Worm (Caenorhabditis elegans) whole organism, L1 larva: ENCODE measurements around the gene T13C5.3.

Source experiments
- C04F5.9 ChIP-seq: sonication (generic microtip); optimal IDR thresholded peaks from 2 replicates; lab custom pipeline; 2016; ENCODE audit warnings: missing genetic modification characterization, missing compliant biosample characterization
- C34B4.2 ChIP-seq: sonication (generic microtip); optimal IDR thresholded peaks from 2 replicates; lab custom pipeline; 2017; ENCODE audit warnings: mild to moderate bottlenecking, missing genetic modification characterization, missing compliant biosample characterization
- aly-2 ChIP-seq: fragments of 150-350 bp; optimal IDR thresholded peaks from 2 replicates; lab custom pipeline; 2014; ENCODE audit warnings: missing biosample characterization, missing genetic modification characterization
- ceh-63 ChIP-seq: fragments of 200-800 bp; sonication (Bioruptor generic); optimal IDR thresholded peaks from 2 replicates; lab custom pipeline; 2018; ENCODE audit warnings: mild to moderate bottlenecking, missing genetic modification characterization, missing compliant biosample characterization
- ceh-90 ChIP-seq: sonication (generic microtip); optimal IDR thresholded peaks from 2 replicates; lab custom pipeline; 2016; ENCODE audit warnings: missing genetic modification characterization, missing compliant biosample characterization
- ces-1 ChIP-seq: fragments of 150-350 bp; optimal IDR thresholded peaks from 2 replicates; lab custom pipeline; 2014; ENCODE audit warnings: missing biosample characterization, missing genetic modification reagents, missing genetic modification characterization
- dsc-1 ChIP-seq: sonication (generic microtip); optimal IDR thresholded peaks from 2 replicates; lab custom pipeline; 2016; ENCODE audit warnings: mild to moderate bottlenecking, missing genetic modification characterization, missing compliant biosample characterization
- efl-1 ChIP-seq, 4 experiments: fragments of 150-350 bp; optimal IDR thresholded peaks in 3 of 4; peaks in 1 of 4; 1 replicate in 1 of 4; 2 replicates in 3 of 4; lab custom pipeline; 2014; ENCODE audit warnings: missing biosample characterization in 2 of 4, missing genetic modification characterization in 2 of 4, missing genetic modification reagents in 2 of 4
- efl-3 ChIP-seq: fragments of 200-800 bp; sonication (Bioruptor generic); optimal IDR thresholded peaks from 2 replicates; lab custom pipeline; 2018; ENCODE audit warnings: mild to moderate bottlenecking, missing genetic modification characterization, missing compliant biosample characterization
- egl-27 ChIP-seq, 2 experiments: fragments of 150-350 bp in 1 of 2; sonication (generic microtip); optimal IDR thresholded peaks; 3 replicates each; lab custom pipeline; 2017 to 2018; ENCODE audit warnings: missing biosample characterization in 2 of 2, missing genetic modification characterization in 2 of 2, missing genetic modification reagents in 2 of 2
- elt-3 ChIP-seq, 6 experiments: fragments of 150-350 bp in 1 of 6; sonication (generic microtip); optimal IDR thresholded peaks; 2 replicates each; lab custom pipeline; 2017 to 2018; ENCODE audit warnings: missing biosample characterization in 6 of 6, missing genetic modification characterization in 6 of 6, inconsistent platforms in 1 of 6
- ets-5 ChIP-seq: fragments of 200-800 bp; sonication (Bioruptor generic); IDR thresholded peaks from 2 replicates; pipeline ENCODE4 v1.3.6; 2022; ENCODE audit warnings: missing genetic modification characterization, missing compliant biosample characterization
- fkh-8 ChIP-seq: sonication (generic microtip); optimal IDR thresholded peaks from 2 replicates; lab custom pipeline; 2016; ENCODE audit warnings: mild to moderate bottlenecking, missing genetic modification characterization, missing compliant biosample characterization
- fos-1 ChIP-seq: fragments of 150-350 bp; optimal IDR thresholded peaks from 2 replicates; lab custom pipeline; 2014; ENCODE audit warnings: missing biosample characterization, missing genetic modification characterization
- hlh-17 ChIP-seq: fragments of 200-800 bp; sonication (Bioruptor generic); optimal IDR thresholded peaks from 2 replicates; lab custom pipeline; 2018; ENCODE audit warnings: missing genetic modification characterization, mild to moderate bottlenecking, missing compliant biosample characterization, moderate library complexity, borderline replicate concordance
- hlh-4 ChIP-seq: sonication (generic microtip); optimal IDR thresholded peaks from 2 replicates; lab custom pipeline; 2016; ENCODE audit warnings: mild to moderate bottlenecking, missing genetic modification characterization, missing compliant biosample characterization
- isw-1 ChIP-seq: fragments of 200-800 bp; sonication (Bioruptor generic); IDR thresholded peaks from 2 replicates; pipeline ENCODE4 v1.3.6; 2022; ENCODE audit warnings: missing genetic modification characterization, missing compliant biosample characterization
- jun-1 ChIP-seq: fragments of 150-350 bp; optimal IDR thresholded peaks from 2 replicates; lab custom pipeline; 2014; ENCODE audit warnings: missing biosample characterization, missing genetic modification reagents, missing genetic modification characterization
- lin-14 ChIP-seq: fragments of 200-800 bp; sonication (Bioruptor generic); optimal IDR thresholded peaks from 2 replicates; lab custom pipeline; 2018; ENCODE audit warnings: mild to moderate bottlenecking, missing genetic modification characterization, moderate library complexity, missing compliant biosample characterization
- lin-35 ChIP-seq, 2 experiments: fragments of 150-350 bp; optimal IDR thresholded peaks; 2 replicates each; lab custom pipeline; 2014; ENCODE audit warnings: missing biosample characterization in 2 of 2, missing genetic modification characterization in 2 of 2, missing genetic modification reagents in 2 of 2
- lir-3 ChIP-seq: sonication (generic microtip); optimal IDR thresholded peaks from 2 replicates; lab custom pipeline; 2016; ENCODE audit warnings: mild to moderate bottlenecking, missing genetic modification characterization, moderate library complexity, missing compliant biosample characterization; ENCODE audit not compliant: poor library complexity
- lsy-2 ChIP-seq, 2 experiments: fragments of 150-350 bp; optimal IDR thresholded peaks; 2 replicates each; lab custom pipeline; 2014; ENCODE audit warnings: missing biosample characterization in 2 of 2, missing genetic modification characterization in 2 of 2
- mep-1 ChIP-seq: fragments of 150-350 bp; optimal IDR thresholded peaks from 2 replicates; lab custom pipeline; 2014; ENCODE audit warnings: missing biosample characterization, missing genetic modification characterization
- nhr-12 ChIP-seq: sonication (generic microtip); optimal IDR thresholded peaks from 2 replicates; lab custom pipeline; 2017; ENCODE audit warnings: missing biosample characterization, missing genetic modification characterization
- nhr-19 ChIP-seq: fragments of 200-800 bp; sonication (Bioruptor generic); conservative IDR thresholded peaks from 2 replicates; pipeline ENCODE4 v1.3.6; 2022; ENCODE audit warnings: missing genetic modification characterization, missing compliant biosample characterization
- nhr-20 ChIP-seq: sonication (generic microtip); optimal IDR thresholded peaks from 2 replicates; lab custom pipeline; 2016; ENCODE audit warnings: mild to moderate bottlenecking, missing genetic modification characterization, missing compliant biosample characterization
- nhr-237 ChIP-seq: fragments of 150-350 bp; optimal IDR thresholded peaks from 2 replicates; lab custom pipeline; 2014; ENCODE audit warnings: missing biosample characterization, missing genetic modification characterization
- nhr-28 ChIP-seq: fragments of 150-350 bp; optimal IDR thresholded peaks from 2 replicates; lab custom pipeline; 2014; ENCODE audit warnings: missing biosample characterization, missing genetic modification characterization
- nhr-47 ChIP-seq: sonication (generic microtip); optimal IDR thresholded peaks from 2 replicates; lab custom pipeline; 2016; ENCODE audit warnings: mild to moderate bottlenecking, missing genetic modification characterization, moderate library complexity, missing compliant biosample characterization
- nhr-71 ChIP-seq: sonication (generic microtip); optimal IDR thresholded peaks from 2 replicates; lab custom pipeline; 2016; ENCODE audit warnings: mild to moderate bottlenecking, missing genetic modification characterization, moderate library complexity, missing compliant biosample characterization
- nhr-85 ChIP-seq: sonication (generic microtip); peaks from one replicate; lab custom pipeline; 2016; ENCODE audit warnings: missing genetic modification characterization, inconsistent platforms, missing compliant biosample characterization
- pag-3 ChIP-seq: sonication (generic microtip); optimal IDR thresholded peaks from 2 replicates; lab custom pipeline; 2017; ENCODE audit warnings: missing genetic modification characterization, mild to moderate bottlenecking, missing compliant biosample characterization, antibody characterized with exemption, borderline replicate concordance; ENCODE audit not compliant: insufficient read depth
- pqm-1 ChIP-seq: sonication (generic microtip); optimal IDR thresholded peaks from 3 replicates; lab custom pipeline; 2017; ENCODE audit warnings: missing biosample characterization, missing genetic modification characterization
- rnt-1 ChIP-seq: sonication (generic microtip); optimal IDR thresholded peaks from 2 replicates; lab custom pipeline; 2016; ENCODE audit warnings: mild to moderate bottlenecking, missing genetic modification characterization, moderate library complexity, missing compliant biosample characterization
- skn-1 ChIP-seq: fragments of 150-350 bp; optimal IDR thresholded peaks from 2 replicates; lab custom pipeline; 2014; ENCODE audit warnings: missing biosample characterization, missing genetic modification characterization
- snpc-4 ChIP-seq: fragments of 150-350 bp; optimal IDR thresholded peaks from 2 replicates; lab custom pipeline; 2014; ENCODE audit warnings: missing biosample characterization, missing genetic modification characterization
- snu-23 ChIP-seq: sonication (generic microtip); optimal IDR thresholded peaks from 2 replicates; lab custom pipeline; 2016; ENCODE audit warnings: missing genetic modification characterization, missing compliant biosample characterization
- sptf-1 ChIP-seq: fragments of 150-350 bp; optimal IDR thresholded peaks from 2 replicates; lab custom pipeline; 2014; ENCODE audit warnings: missing biosample characterization, missing genetic modification characterization
- swsn-7 ChIP-seq: sonication (generic microtip); optimal IDR thresholded peaks from 2 replicates; lab custom pipeline; 2016; ENCODE audit warnings: missing genetic modification characterization, missing compliant biosample characterization
- tlp-1 ChIP-seq: fragments of 150-350 bp; optimal IDR thresholded peaks from 2 replicates; lab custom pipeline; 2014; ENCODE audit warnings: missing biosample characterization, missing genetic modification characterization
- unc-30 ChIP-seq: sonication (generic microtip); optimal IDR thresholded peaks from 2 replicates; lab custom pipeline; 2017; ENCODE audit warnings: missing biosample characterization, missing genetic modification characterization
- xbp-1 ChIP-seq: sonication (generic microtip); optimal IDR thresholded peaks from 2 replicates; lab custom pipeline; 2016; ENCODE audit warnings: missing genetic modification characterization, missing compliant biosample characterization
- ztf-4 ChIP-seq: fragments of 150-350 bp; optimal IDR thresholded peaks from 2 replicates; lab custom pipeline; 2014; ENCODE audit warnings: missing biosample characterization, missing genetic modification characterization

The T13C5.3 gene

ce11 chrX:6201542-6201941 is 23.2 kb downstream of the T13C5.3 start (continued):
- no peak for TF ChIP-seq pag-3 (tag; lab: Kevin White, UChicago)
- peak in 1 of 2 experiments; percentile 58 for TF ChIP-seq lin-35 (GFP tag; optimal IDR thresholded peaks at IDR 0.05; lab: Kevin White, UChicago)
- TF ChIP-seq ztf-4: peak; percentile 30
- peak in 2 of 6 experiments; percentile 59 to 87 for TF ChIP-seq elt-3 (tag; optimal IDR thresholded peaks at IDR 0.05; lab: Kevin White, UChicago)
- peak; percentile 13 for TF ChIP-seq nhr-85 (tag; lab: Kevin White, UChicago)
- TF ChIP-seq C04F5.9 (tag; lab: Kevin White, UChicago): no peak
- peak; percentile 9 for TF ChIP-seq rnt-1 (tag; lab: Kevin White, UChicago)
- no peak for TF ChIP-seq nhr-28 (tag; lab: Kevin White, UChicago)
- TF ChIP-seq egl-27 (tag; optimal IDR thresholded peaks at IDR 0.05; lab: Kevin White, UChicago): no peak
- TF ChIP-seq hlh-4 (tag; lab: Kevin White, UChicago): no peak
- no peak for TF ChIP-seq C34B4.2 (tag; lab: Kevin White, UChicago)

ce11 chrX:6202809-6203208 is 24.5 kb downstream of the T13C5.3 start:
- TF ChIP-seq elt-3 (tag; optimal IDR thresholded peaks at IDR 0.05; lab: Kevin White, UChicago): no peak
- TF ChIP-seq nhr-47: no peak
- TF ChIP-seq lin-35 (GFP tag; optimal IDR thresholded peaks at IDR 0.05; lab: Kevin White, UChicago): no peak
- TF ChIP-seq nhr-20 (tag; lab: Kevin White, UChicago): peak; percentile 11
- TF ChIP-seq mep-1 (tag; lab: Kevin White, UChicago): peak; percentile 0
- no peak for TF ChIP-seq pag-3 (tag; lab: Kevin White, UChicago)
- TF ChIP-seq efl-3 (GFP tag; lab: Kevin White, UChicago): no peak
- TF ChIP-seq snu-23 (GFP tag; lab: Kevin White, UChicago): peak; percentile 49
- peak; percentile 75 for TF ChIP-seq nhr-71 (tag; lab: Kevin White, UChicago)
- peak; percentile 56 for TF ChIP-seq rnt-1 (tag; lab: Kevin White, UChicago)
- no peak for TF ChIP-seq aly-2 (tag; lab: Kevin White, UChicago)
- no peak for TF ChIP-seq nhr-237 (tag; lab: Kevin White, UChicago)
- TF ChIP-seq dsc-1 (tag; lab: Kevin White, UChicago): no peak
- no peak for TF ChIP-seq jun-1
- TF ChIP-seq lsy-2 (tag; optimal IDR thresholded peaks at IDR 0.05; lab: Kevin White, UChicago): peak in 1 of 2 experiments; percentile 29
- no peak for TF ChIP-seq ceh-90
- TF ChIP-seq ets-5 (GFP tag; lab: Robert Waterston, UW): no peak
- peak; percentile 28 for TF ChIP-seq lin-14
- no peak for TF ChIP-seq efl-1 (optimal IDR thresholded peaks at IDR 0.05; lab: Kevin White, UChicago)
- no peak for TF ChIP-seq efl-1 (GFP tag; optimal IDR thresholded peaks at IDR 0.05 in 1 of 2; lab: Kevin White, UChicago)
- TF ChIP-seq lir-3 (tag; lab: Kevin White, UChicago): no peak
- TF ChIP-seq nhr-28 (tag; lab: Kevin White, UChicago): no peak
- TF ChIP-seq pqm-1 (tag; lab: Kevin White, UChicago): no peak
- no peak for TF ChIP-seq tlp-1 (tag; lab: Kevin White, UChicago)
- TF ChIP-seq hlh-17 (GFP tag; lab: Kevin White, UChicago): no peak
- TF ChIP-seq isw-1: no peak
- TF ChIP-seq C04F5.9 (tag; lab: Kevin White, UChicago): no peak
- no peak for TF ChIP-seq fos-1 (tag; lab: Kevin White, UChicago)
- TF ChIP-seq nhr-19: peak; percentile 55
- TF ChIP-seq snpc-4 (tag; lab: Kevin White, UChicago): no peak
- no peak for TF ChIP-seq nhr-12
- TF ChIP-seq fkh-8 (tag; lab: Kevin White, UChicago): no peak
- TF ChIP-seq ztf-4: peak; percentile 25
- peak; percentile 13 for TF ChIP-seq swsn-7 (tag; lab: Kevin White, UChicago)
- TF ChIP-seq skn-1: no peak
- no peak for TF ChIP-seq xbp-1 (tag; lab: Kevin White, UChicago)
- TF ChIP-seq ces-1: no peak
- TF ChIP-seq ceh-63 (GFP tag; lab: Kevin White, UChicago): no peak
- TF ChIP-seq unc-30 (tag; lab: Kevin White, UChicago): no peak
- no peak for TF ChIP-seq sptf-1 (tag; lab: Kevin White, UChicago)
